Fruit fly (Drosophila melanogaster) whole organism, adult: ENCODE measurements around the gene Ugt303B3.

Experiments
- CG11617 ChIP-seq: fragments of 200-800 bp; sonication (Bioruptor generic); optimal IDR thresholded peaks from 2 replicates; lab custom pipeline; 2017; ENCODE audit warnings: mild to moderate bottlenecking, missing biosample characterization, missing genetic modification reagents, missing genetic modification characterization
- CG33017 ChIP-seq: fragments of 200-800 bp; sonication (Bioruptor generic); optimal IDR thresholded peaks from 2 replicates; lab custom pipeline; 2018; ENCODE audit warnings: missing biosample characterization, mild to moderate bottlenecking, missing genetic modification characterization, moderate library complexity
- CG7101 ChIP-seq: fragments of 200-800 bp; sonication (Bioruptor generic); optimal IDR thresholded peaks from 2 replicates; lab custom pipeline; 2018; ENCODE audit warnings: missing biosample characterization, mild to moderate bottlenecking, missing genetic modification characterization, moderate library complexity
- Clk ChIP-seq: fragments of 200-800 bp; sonication (Bioruptor generic); optimal IDR thresholded peaks from 2 replicates; lab custom pipeline; 2017; ENCODE audit warnings: missing biosample characterization, missing genetic modification characterization
- Crg-1 ChIP-seq: fragments of 200-800 bp; sonication (Bioruptor generic); optimal IDR thresholded peaks from 2 replicates; lab custom pipeline; 2016; ENCODE audit warnings: missing biosample characterization, missing genetic modification characterization
- bab1 ChIP-seq: fragments of 200-800 bp; sonication (Bioruptor generic); optimal IDR thresholded peaks from 3 replicates; lab custom pipeline; 2019; ENCODE audit warnings: missing biosample characterization, mild to moderate bottlenecking, missing genetic modification characterization, moderate library complexity
- cic ChIP-seq: fragments of 200-800 bp; sonication (Bioruptor generic); optimal IDR thresholded peaks from 2 replicates; lab custom pipeline; 2017; ENCODE audit warnings: missing biosample characterization, mild to moderate bottlenecking, missing genetic modification characterization, moderate library complexity
- cnc ChIP-seq, 2 experiments: fragments of >200 bp; optimal IDR thresholded peaks; 2 replicates each; lab custom pipeline; 2017
- kay ChIP-seq: fragments of 200-800 bp; sonication (Bioruptor generic); peaks from one replicate; lab custom pipeline; 2016; ENCODE audit warnings: missing biosample characterization, missing genetic modification characterization, borderline replicate concordance
- toe ChIP-seq: fragments of 200-800 bp; sonication (Bioruptor generic); optimal IDR thresholded peaks from 2 replicates; lab custom pipeline; 2016; ENCODE audit warnings: missing biosample characterization, missing genetic modification characterization

DNA sequence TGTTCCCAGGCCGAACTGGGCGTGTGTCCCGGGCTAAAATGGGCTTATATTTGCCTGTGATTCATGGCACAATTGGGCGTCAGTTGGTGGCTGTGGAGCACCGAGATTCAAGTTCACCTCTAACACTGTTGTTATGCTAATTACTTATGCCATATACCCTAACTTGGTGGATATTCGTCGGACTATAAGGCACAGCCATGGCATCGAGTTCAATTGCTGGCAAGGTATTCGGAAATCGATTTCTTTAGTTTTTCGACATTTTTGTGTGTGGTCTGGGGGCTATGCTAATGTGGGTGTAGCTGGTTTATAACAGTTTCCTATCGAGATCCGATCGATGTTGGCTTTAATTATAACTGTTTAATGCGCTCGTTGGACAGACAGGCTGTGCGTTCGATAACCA is 8.5 kb downstream of the Ugt303B3 start:
- TF ChIP-seq Crg-1 (GFP tag; lab: Kevin White, UChicago) (no peak), kay (GFP tag; lab: Kevin White, UChicago) (no peak), CG11617 (GFP tag; lab: Kevin White, UChicago) (no peak), Clk (GFP tag; lab: Kevin White, UChicago) (no peak), cnc (optimal IDR thresholded peaks at IDR 0.05; lab: Kevin White, UChicago) (no peak), CG7101 (tag; lab: Kevin White, UChicago) (no peak), toe (GFP tag; lab: Kevin White, UChicago) (no peak), cic (GFP tag; lab: Kevin White, UChicago) (no peak), CG33017 (tag; lab: Kevin White, UChicago) (no peak), bab1 (GFP tag; lab: Kevin White, UChicago) (no peak)
